Worm (Caenorhabditis elegans) whole organism, young adult: ENCODE measurements around the gene pcf-11.
"Not testable (repeated sequence)": the region's sequence is repeated elsewhere in the genome, so short reads cannot be mapped to it uniquely, and the experiment has no call there.

ENCODE experiments used
- B0019.2 ChIP-seq: fragments of 200-800 bp; sonication (Bioruptor generic); conservative IDR thresholded peaks from 2 replicates; pipeline ENCODE4 v1.3.6; 2022; ENCODE audit warnings: missing genetic modification reagents, missing genetic modification characterization, missing compliant biosample characterization
- B0035.1 ChIP-seq: sonication (generic microtip); optimal IDR thresholded peaks from 2 replicates; lab custom pipeline; 2016; ENCODE audit warnings: missing genetic modification characterization, mild to moderate bottlenecking, missing compliant biosample characterization, missing genotype, missing genetic modification reagents
- D2030.7 ChIP-seq: fragments of 200-800 bp; sonication (Bioruptor generic); IDR thresholded peaks from 2 replicates; pipeline ENCODE4 v1.3.6; 2022; ENCODE audit warnings: missing genetic modification reagents, missing genetic modification characterization, missing compliant biosample characterization
- F22D6.2 ChIP-seq: sonication (generic microtip); optimal IDR thresholded peaks from 2 replicates; lab custom pipeline; 2016; ENCODE audit warnings: mild to moderate bottlenecking, missing genetic modification characterization, missing compliant biosample characterization
- F57A8.1 ChIP-seq: fragments of 200-800 bp; sonication (Bioruptor generic); optimal IDR thresholded peaks from 2 replicates; lab custom pipeline; 2018; ENCODE audit warnings: mild to moderate bottlenecking, missing genetic modification characterization, moderate library complexity, missing compliant biosample characterization
- Y53F4B.3 ChIP-seq: fragments of 200-800 bp; sonication (Bioruptor generic); IDR thresholded peaks from 2 replicates; pipeline ENCODE4 v1.3.6; 2022; ENCODE audit warnings: missing genetic modification reagents, missing genetic modification characterization, missing compliant biosample characterization
- Y53G8AR.9 ChIP-seq: fragments of 200-800 bp; sonication (Bioruptor generic); conservative IDR thresholded peaks from 2 replicates; pipeline ENCODE4 v1.3.6; 2022; ENCODE audit warnings: missing genetic modification reagents, missing genetic modification characterization, missing compliant biosample characterization
- Y56A3A.18 ChIP-seq: fragments of 200-800 bp; sonication (Bioruptor generic); IDR thresholded peaks from 2 replicates; pipeline ENCODE4 v1.3.6; 2022; ENCODE audit warnings: missing genetic modification reagents, missing genetic modification characterization, missing compliant biosample characterization
- ZK185.1 ChIP-seq: sonication (generic microtip); optimal IDR thresholded peaks from 2 replicates; lab custom pipeline; 2016; ENCODE audit warnings: mild to moderate bottlenecking, missing genetic modification characterization, missing compliant biosample characterization; ENCODE audit not compliant: poor library complexity, severe bottlenecking
- athp-1 ChIP-seq: sonication (generic microtip); optimal IDR thresholded peaks from 2 replicates; lab custom pipeline; 2017; ENCODE audit warnings: mild to moderate bottlenecking, missing genetic modification characterization, missing compliant biosample characterization
- bed-2 ChIP-seq: fragments of 200-800 bp; sonication (Bioruptor generic); IDR thresholded peaks from 2 replicates; pipeline ENCODE4 v1.3.6; 2022; ENCODE audit warnings: missing genetic modification reagents, missing genetic modification characterization, missing compliant biosample characterization
- cebp-1 ChIP-seq, 2 experiments: fragments of 200-800 bp in 1 of 2; sonication (Bioruptor generic) in 1 of 2; sonication (generic microtip) in 1 of 2; IDR thresholded peaks in 1 of 2; optimal IDR thresholded peaks in 1 of 2; 2 replicates each; pipeline versions ENCODE4 v1.3.6 to Lab custom; 2017 to 2022; ENCODE audit warnings: missing compliant biosample characterization in 2 of 2, missing genetic modification characterization in 2 of 2, mild to moderate bottlenecking in 1 of 2, missing genetic modification reagents in 1 of 2, moderate library complexity in 1 of 2
- cebp-2 ChIP-seq: fragments of 200-800 bp; sonication (Bioruptor generic); IDR thresholded peaks from 2 replicates; pipeline ENCODE4 v1.3.6; 2022; ENCODE audit warnings: missing genetic modification characterization, missing compliant biosample characterization
- ceh-40 ChIP-seq: fragments of 200-800 bp; sonication (Bioruptor generic); IDR thresholded peaks from 2 replicates; pipeline ENCODE4 v1.3.6; 2022; ENCODE audit warnings: missing genetic modification characterization, missing compliant biosample characterization
- ceh-91 ChIP-seq: fragments of 200-800 bp; sonication (Bioruptor generic); IDR thresholded peaks from 2 replicates; pipeline ENCODE4 v1.3.6; 2022; ENCODE audit warnings: missing genetic modification reagents, missing genetic modification characterization, missing compliant biosample characterization
- dpl-1 ChIP-seq: fragments of 150-350 bp; optimal IDR thresholded peaks from 2 replicates; lab custom pipeline; 2014; ENCODE audit warnings: missing biosample characterization, missing genetic modification reagents, missing genetic modification characterization
- egl-18 ChIP-seq: fragments of 200-800 bp; sonication (Bioruptor generic); IDR thresholded peaks from 2 replicates; pipeline ENCODE4 v1.3.6; 2022; ENCODE audit warnings: missing genetic modification reagents, missing genetic modification characterization, missing compliant biosample characterization
- egl-44 ChIP-seq: fragments of 200-800 bp; sonication (Bioruptor generic); IDR thresholded peaks from 2 replicates; pipeline ENCODE4 v1.3.6; 2022; ENCODE audit warnings: missing genetic modification reagents, missing genetic modification characterization, missing compliant biosample characterization
- ekl-4 ChIP-seq: fragments of 200-800 bp; sonication (Bioruptor generic); IDR thresholded peaks from 2 replicates; pipeline ENCODE4 v1.3.6; 2022; ENCODE audit warnings: missing genetic modification reagents, missing genetic modification characterization, missing compliant biosample characterization
- hlh-12 ChIP-seq: sonication (generic microtip); optimal IDR thresholded peaks from 2 replicates; lab custom pipeline; 2016; ENCODE audit warnings: missing genetic modification characterization, missing compliant biosample characterization
- let-607 ChIP-seq, 2 experiments: fragments of 200-800 bp in 1 of 2; sonication (Bioruptor generic) in 1 of 2; sonication (generic microtip) in 1 of 2; optimal IDR thresholded peaks; 2 replicates each; lab custom pipeline; 2016 to 2018; ENCODE audit warnings: mild to moderate bottlenecking in 2 of 2, missing compliant biosample characterization in 2 of 2, missing genetic modification characterization in 2 of 2, moderate library complexity in 2 of 2, missing genotype in 1 of 2
- lin-54 ChIP-seq: fragments of 200-800 bp; sonication (Bioruptor generic); optimal IDR thresholded peaks from 2 replicates; lab custom pipeline; 2018; ENCODE audit warnings: mild to moderate bottlenecking, missing genetic modification characterization, missing compliant biosample characterization
- lsl-1 ChIP-seq: fragments of 200-800 bp; sonication (Bioruptor generic); optimal IDR thresholded peaks from 2 replicates; lab custom pipeline; 2018; ENCODE audit warnings: mild to moderate bottlenecking, missing genetic modification characterization, moderate library complexity, missing compliant biosample characterization
- madf-10 ChIP-seq: sonication (generic microtip); optimal IDR thresholded peaks from 2 replicates; lab custom pipeline; 2016; ENCODE audit warnings: mild to moderate bottlenecking, missing genetic modification characterization, missing compliant biosample characterization
- madf-3 ChIP-seq: fragments of 200-800 bp; sonication (Bioruptor generic); IDR thresholded peaks from 2 replicates; pipeline ENCODE4 v1.3.6; 2022; ENCODE audit warnings: missing genetic modification reagents, missing genetic modification characterization, missing compliant biosample characterization
- madf-8 ChIP-seq: fragments of 200-800 bp; sonication (Bioruptor generic); conservative IDR thresholded peaks from 2 replicates; pipeline ENCODE4 v1.3.6; 2022; ENCODE audit warnings: missing genetic modification reagents, missing genetic modification characterization, missing compliant biosample characterization
- mcd-1 ChIP-seq: fragments of 200-800 bp; sonication (Bioruptor generic); IDR thresholded peaks from 2 replicates; pipeline ENCODE4 v1.3.6; 2022; ENCODE audit warnings: missing genetic modification reagents, missing genetic modification characterization, missing compliant biosample characterization
- nhr-120 ChIP-seq: fragments of 200-800 bp; sonication (Bioruptor generic); IDR thresholded peaks from 2 replicates; pipeline ENCODE4 v1.3.6; 2022; ENCODE audit warnings: missing genetic modification characterization, missing compliant biosample characterization
- nhr-27 ChIP-seq: fragments of 200-800 bp; sonication (Bioruptor generic); optimal IDR thresholded peaks from 2 replicates; lab custom pipeline; 2018; ENCODE audit warnings: mild to moderate bottlenecking, missing genetic modification characterization, moderate library complexity, missing compliant biosample characterization
- rcor-1 ChIP-seq: fragments of 200-800 bp; sonication (Bioruptor generic); IDR thresholded peaks from 2 replicates; pipeline ENCODE4 v1.3.6; 2022; ENCODE audit warnings: missing genetic modification reagents, missing genetic modification characterization, missing compliant biosample characterization
- rpc-1 ChIP-seq, 2 experiments: fragments of 150-350 bp in 1 of 2; sonication (generic microtip) in 1 of 2; optimal IDR thresholded peaks; 2 replicates each; lab custom pipeline; 2014 to 2018; ENCODE audit warnings: missing biosample characterization in 1 of 2, missing genetic modification characterization in 1 of 2, missing genetic modification reagents in 1 of 2, missing genotype in 1 of 2
- snpc-4 ChIP-seq, 5 experiments: fragments of 150-350 bp in 1 of 5; sonication (generic microtip) in 4 of 5; optimal IDR thresholded peaks; 2 replicates each; lab custom pipeline; 2014 to 2018; ENCODE audit warnings: missing genetic modification characterization in 5 of 5, missing biosample characterization in 3 of 5, antibody characterized with exemption in 2 of 5, mild to moderate bottlenecking in 2 of 5, missing compliant biosample characterization in 2 of 5, missing genotype in 2 of 5, moderate library complexity in 2 of 5, missing genetic modification reagents in 1 of 5
- sptf-2 ChIP-seq: fragments of 200-800 bp; sonication (Bioruptor generic); optimal IDR thresholded peaks from 2 replicates; lab custom pipeline; 2018; ENCODE audit warnings: mild to moderate bottlenecking, missing genetic modification characterization, missing compliant biosample characterization
- zfh-2 ChIP-seq: fragments of 200-800 bp; sonication (Bioruptor generic); conservative IDR thresholded peaks from 2 replicates; pipeline ENCODE4 v1.3.6; 2022; ENCODE audit warnings: missing genetic modification reagents, missing genetic modification characterization, missing compliant biosample characterization
- zim-3 ChIP-seq: sonication (generic microtip); optimal IDR thresholded peaks from 2 replicates; lab custom pipeline; 2017; ENCODE audit warnings: mild to moderate bottlenecking, missing genetic modification characterization, moderate library complexity, missing compliant biosample characterization
- ztf-18 ChIP-seq: sonication (generic microtip); optimal IDR thresholded peaks from 2 replicates; lab custom pipeline; 2016; ENCODE audit warnings: missing genotype, mild to moderate bottlenecking, missing genetic modification characterization, missing compliant biosample characterization
- ztf-25 ChIP-seq: fragments of 200-800 bp; sonication (Bioruptor generic); IDR thresholded peaks from 2 replicates; pipeline ENCODE4 v1.3.6; 2022; ENCODE audit warnings: missing genetic modification reagents, missing genetic modification characterization, missing compliant biosample characterization
- ztf-26 ChIP-seq: sonication (generic microtip); optimal IDR thresholded peaks from 2 replicates; lab custom pipeline; 2017; ENCODE audit warnings: missing genetic modification characterization, missing compliant biosample characterization
- ztf-3 ChIP-seq: fragments of 200-800 bp; sonication (Bioruptor generic); optimal IDR thresholded peaks from 2 replicates; lab custom pipeline; 2018; ENCODE audit warnings: mild to moderate bottlenecking, missing genetic modification characterization, missing compliant biosample characterization

The pcf-11 gene

ce11 chrIII:5031375-5031836 is 6.7 kb downstream of the pcf-11 start (continued):
- TF ChIP-seq ekl-4 (peak; percentile 87), mcd-1 (peak; percentile 84), lsl-1 (GFP tag; lab: Kevin White, UChicago) (peak; percentile 55), ztf-25 (GFP tag; lab: Robert Waterston, UW) (0 out of 2 replicates have a peak, but pooled peaks have one; percentile 17), Y56A3A.18 (GFP tag; lab: Robert Waterston, UW) (peak; percentile 84; the same call in 1 of the 2 replicates), ZK185.1 (tag; lab: Kevin White, UChicago) (peak; percentile 84), cebp-2 (peak; percentile 34; the same call in 1 of the 2 replicates), zim-3 (tag; lab: Kevin White, UChicago) (peak; percentile 1), madf-10 (tag; lab: Kevin White, UChicago) (peak; percentile 71), B0019.2 (GFP tag; lab: Robert Waterston, UW) (peak; percentile 60; the same call in 1 of the 2 replicates), F22D6.2 (tag; lab: Kevin White, UChicago) (peak; percentile 50), ceh-91 (GFP tag; lab: Robert Waterston, UW) (peak; percentile 66), sptf-2 (GFP tag; lab: Kevin White, UChicago) (peak; percentile 44), snpc-4 (GFP tag; optimal IDR thresholded peaks at IDR 0.05; lab: Kevin White, UChicago) (peak; percentile 46), snpc-4 (tag; optimal IDR thresholded peaks at IDR 0.05; lab: Kevin White, UChicago) (peak in 1 of 4 experiments; percentile 64), madf-8 (GFP tag; lab: Robert Waterston, UW) (0 out of 2 replicates have a peak, but pooled peaks have one; percentile 27), Y53G8AR.9 (GFP tag; lab: Robert Waterston, UW) (peak; percentile 74), ztf-26 (peak; percentile 78), egl-44 (GFP tag; lab: Robert Waterston, UW) (peak; percentile 69; the same call in 1 of the 2 replicates), bed-2 (0 out of 2 replicates have a peak, but pooled peaks have one; percentile 14), athp-1 (tag; lab: Kevin White, UChicago) (peak; percentile 46), cebp-1 (GFP tag; IDR thresholded peaks at IDR 0.05; lab: Robert Waterston, UW) (0 out of 2 replicates have a peak, but pooled peaks have one; percentile 45), rpc-1 (optimal IDR thresholded peaks at IDR 0.05; lab: Kevin White, UChicago) (peak; percentile 71), rpc-1 (tag; optimal IDR thresholded peaks at IDR 0.05; lab: Kevin White, UChicago) (peak; percentile 63), ztf-18 (tag; lab: Kevin White, UChicago) (peak; percentile 87)
- TF ChIP-seq cebp-1 (tag; optimal IDR thresholded peaks at IDR 0.05; lab: Kevin White, UChicago) = not testable (repeated sequence)
- TF ChIP-seq, all 124 proteins: peak for 87; not testable (repeated sequence) for 37

ce11 chrIII:5036158-5036557 is 11.4 kb downstream of the pcf-11 start, which contains the start of gene C45G9.6:
Gene C45G9.6, plus strand, starts transcription at chrIII:5036458.
- no peak for TF ChIP-seq madf-3 (GFP tag; lab: Robert Waterston, UW)
- no peak for TF ChIP-seq nhr-120 (GFP tag; lab: Robert Waterston, UW)
- no peak for TF ChIP-seq D2030.7 (GFP tag; lab: Robert Waterston, UW)
- TF ChIP-seq egl-18 (GFP tag; lab: Robert Waterston, UW) = no peak
- TF ChIP-seq rcor-1 (GFP tag; lab: Robert Waterston, UW) = no peak
- no peak for TF ChIP-seq nhr-27

- TF ChIP-seq zfh-2 (GFP tag; lab: Robert Waterston, UW) (no peak), ztf-3 (GFP tag; lab: Kevin White, UChicago) (no peak), B0035.1 (no peak), lin-54 (GFP tag; lab: Kevin White, UChicago) (no peak), Y53F4B.3 (no peak), F22D6.2 (tag; lab: Kevin White, UChicago) (no peak), ceh-40 (GFP tag; lab: Robert Waterston, UW) (no peak), ZK185.1 (tag; lab: Kevin White, UChicago) (no peak), let-607 (tag; optimal IDR thresholded peaks at IDR 0.05; lab: Kevin White, UChicago) (no peak), dpl-1 (GFP tag; lab: Kevin White, UChicago) (no peak), nhr-120 (GFP tag; lab: Robert Waterston, UW) (no peak), F57A8.1 (no peak), hlh-12 (tag; lab: Kevin White, UChicago) (no peak), madf-10 (tag; lab: Kevin White, UChicago) (no peak)
These were observed 17.4 kb downstream of the pcf-11 start, which contains the start of gene nlp-43 for ce11 chrIII:5042112-5042511. Gene nlp-43, plus strand, starts transcription at chrIII:5042412.
